Fruit fly (Drosophila melanogaster): Measurements from ENCODE around the gene CG14395.

DNA sequence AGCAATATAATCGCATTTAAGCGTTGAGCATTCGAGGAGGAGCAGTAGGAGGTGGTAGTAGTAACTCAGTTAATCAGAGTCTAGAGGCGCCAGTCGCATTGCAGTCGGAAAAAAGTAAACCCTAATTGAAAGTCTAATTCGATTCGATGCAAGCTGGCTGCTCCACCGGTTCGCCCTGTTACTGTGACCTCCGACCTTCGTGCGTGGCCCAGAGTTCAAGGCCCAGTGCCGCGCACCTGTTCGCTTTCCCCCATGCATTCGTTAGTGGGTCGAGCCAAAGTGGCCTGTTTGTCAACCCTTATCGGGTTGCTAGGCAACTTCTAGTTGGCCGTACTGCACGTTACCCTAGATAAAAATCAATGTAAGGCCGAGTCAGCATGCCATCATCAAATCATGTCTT, 37.8 kb downstream of the CG14395 start:
- TF ChIP-seq tai (GFP tag; optimal IDR thresholded peaks at IDR 0.05) = no peak
- no peak for TF ChIP-seq pan (optimal IDR thresholded peaks at IDR 0.05)
- TF ChIP-seq dl (GFP tag; optimal IDR thresholded peaks at IDR 0.05; ENCODE audit: insufficient read depth in 1 of 2, partially characterized antibody in 2 of 2) = no peak
- no peak for TF ChIP-seq psq (GFP tag; optimal IDR thresholded peaks at IDR 0.05)
- TF ChIP-seq Hnf4 (GFP tag; optimal IDR thresholded peaks at IDR 0.05) = no peak
- no peak for TF ChIP-seq Hr78 (GFP tag; optimal IDR thresholded peaks at IDR 0.05)
- no peak for TF ChIP-seq usp (GFP tag; optimal IDR thresholded peaks at IDR 0.05)

Data from whole organism, wandering third instar larva.